Fruit fly (Drosophila melanogaster) whole organism, embryonic: ENCODE data around the gene CG11980.

Source experiments
- B-H1 ChIP-seq: fragments of 200-800 bp; sonication (Bioruptor generic); IDR thresholded peaks from 3 replicates; pipeline ENCODE4 v1.3.6; 2022; ENCODE audit warnings: missing biosample characterization, missing genetic modification characterization
- Blimp-1 ChIP-seq: fragments of 200-800 bp; sonication (Bioruptor generic); optimal IDR thresholded peaks from 3 replicates; lab custom pipeline; 2018; ENCODE audit warnings: missing biosample characterization, missing genetic modification characterization, mild to moderate bottlenecking, moderate library complexity, missing genetic modification reagents
- CG10462 ChIP-seq: fragments of 200-800 bp; sonication (Bioruptor generic); optimal IDR thresholded peaks from 2 replicates; lab custom pipeline; 2016; ENCODE audit warnings: missing biosample characterization, missing genetic modification characterization
- CG11560 ChIP-seq: fragments of 200-800 bp; sonication (Bioruptor generic); IDR thresholded peaks from 3 replicates; pipeline ENCODE4 v1.3.6; 2022; ENCODE audit warnings: missing biosample characterization, missing genetic modification characterization
- CG1233 ChIP-seq: fragments of 200-800 bp; sonication (Bioruptor generic); optimal IDR thresholded peaks from 4 replicates; lab custom pipeline; 2018; ENCODE audit warnings: missing biosample characterization, mild to moderate bottlenecking, missing genetic modification characterization
- CG14014 ChIP-seq: fragments of 200-800 bp; sonication (Bioruptor generic); IDR thresholded peaks from 2 replicates; pipeline ENCODE4 v1.3.6; 2022; ENCODE audit warnings: missing biosample characterization, missing genetic modification characterization
- CG1647 ChIP-seq: fragments of 200-800 bp; sonication (Bioruptor generic); optimal IDR thresholded peaks from 3 replicates; lab custom pipeline; 2016; ENCODE audit warnings: missing biosample characterization, missing genetic modification characterization
- CG16863 ChIP-seq: fragments of 200-800 bp; sonication (Bioruptor generic); optimal IDR thresholded peaks from 3 replicates; lab custom pipeline; 2016; ENCODE audit warnings: missing biosample characterization, missing genetic modification characterization
- CG17612 ChIP-seq: fragments of 200-800 bp; sonication (Bioruptor generic); IDR thresholded peaks from 2 replicates; pipeline ENCODE4 v1.3.6; 2022; ENCODE audit warnings: missing biosample characterization, missing genetic modification characterization
- CG1792 ChIP-seq: fragments of 200-800 bp; sonication (Bioruptor generic); optimal IDR thresholded peaks from 2 replicates; lab custom pipeline; 2016; ENCODE audit warnings: missing biosample characterization, missing genetic modification characterization
- CG2678 ChIP-seq: fragments of 200-800 bp; sonication (Bioruptor generic); optimal IDR thresholded peaks from 3 replicates; lab custom pipeline; 2019; ENCODE audit warnings: missing biosample characterization, mild to moderate bottlenecking, missing genetic modification characterization, moderate library complexity
- CG43689 ChIP-seq: fragments of 200-800 bp; sonication (Bioruptor generic); IDR thresholded peaks from 2 replicates; pipeline ENCODE4 v1.3.6; 2022; ENCODE audit warnings: missing biosample characterization, missing genetic modification characterization
- CG7928 ChIP-seq: fragments of 200-800 bp; sonication (Bioruptor generic); optimal IDR thresholded peaks from 2 replicates; lab custom pipeline; 2017; ENCODE audit warnings: missing biosample characterization, mild to moderate bottlenecking, missing genetic modification characterization
- CG7987 ChIP-seq: fragments of 200-800 bp; sonication (Bioruptor generic); optimal IDR thresholded peaks from 2 replicates; lab custom pipeline; 2018; ENCODE audit warnings: missing biosample characterization, mild to moderate bottlenecking, missing genetic modification characterization, moderate library complexity
- CG8388 ChIP-seq: fragments of 200-800 bp; sonication (Bioruptor generic); optimal IDR thresholded peaks from 2 replicates; lab custom pipeline; 2019; ENCODE audit warnings: missing biosample characterization, mild to moderate bottlenecking, missing genetic modification characterization, moderate library complexity
- CG9437 ChIP-seq: fragments of 200-800 bp; sonication (Bioruptor generic); optimal IDR thresholded peaks from 2 replicates; lab custom pipeline; 2018; ENCODE audit warnings: missing biosample characterization, mild to moderate bottlenecking, missing genetic modification characterization
- Camta ChIP-seq: fragments of 200-800 bp; sonication (Bioruptor generic); optimal IDR thresholded peaks from 2 replicates; lab custom pipeline; 2016; ENCODE audit warnings: missing biosample characterization, missing genetic modification characterization
- Chrac-16 ChIP-seq: fragments of 200-800 bp; sonication (Bioruptor generic); optimal IDR thresholded peaks from 3 replicates; lab custom pipeline; 2016; ENCODE audit warnings: missing biosample characterization, missing genetic modification characterization
- CrebB ChIP-seq: fragments of 200-800 bp; sonication (Bioruptor generic); optimal IDR thresholded peaks from 3 replicates; lab custom pipeline; 2018; ENCODE audit warnings: missing biosample characterization, mild to moderate bottlenecking, missing genetic modification characterization
- D19A ChIP-seq: fragments of 200-800 bp; optimal IDR thresholded peaks from 3 replicates; lab custom pipeline; 2019; ENCODE audit warnings: missing biosample characterization, mild to moderate bottlenecking, missing genetic modification characterization, moderate library complexity
- Dfd ChIP-seq, 2 experiments: fragments of >200 bp; optimal IDR thresholded peaks; 2 replicates each; lab custom pipeline; 2017; ENCODE audit warnings: missing biosample characterization in 2 of 2, missing genetic modification characterization in 2 of 2
- HLH54F ChIP-seq: fragments of 200-800 bp; sonication (Bioruptor generic); optimal IDR thresholded peaks from 3 replicates; lab custom pipeline; 2016; ENCODE audit warnings: missing biosample characterization, missing genetic modification characterization
- Kr ChIP-seq: fragments of 200-800 bp; sonication (Bioruptor generic); optimal IDR thresholded peaks from 2 replicates; lab custom pipeline; 2017; ENCODE audit warnings: missing biosample characterization, mild to moderate bottlenecking, missing genetic modification characterization
- Mad ChIP-seq: fragments of 200-800 bp; sonication (Bioruptor generic); optimal IDR thresholded peaks from 2 replicates; lab custom pipeline; 2016; ENCODE audit warnings: missing biosample characterization, missing genetic modification characterization
- PHDP ChIP-seq: fragments of 200-800 bp; sonication (Bioruptor generic); optimal IDR thresholded peaks from 3 replicates; lab custom pipeline; 2018; ENCODE audit warnings: missing biosample characterization, mild to moderate bottlenecking, missing genetic modification characterization, moderate library complexity
- Side ChIP-seq: fragments of 200-800 bp; sonication (Bioruptor generic); optimal IDR thresholded peaks from 2 replicates; lab custom pipeline; 2016; ENCODE audit warnings: missing biosample characterization, missing genetic modification characterization
- Ssrp ChIP-seq: fragments of 200-800 bp; sonication (Bioruptor generic); optimal IDR thresholded peaks from 2 replicates; lab custom pipeline; 2018; ENCODE audit warnings: missing biosample characterization, mild to moderate bottlenecking, missing genetic modification characterization, moderate library complexity
- Usf ChIP-seq: fragments of 200-800 bp; sonication (Bioruptor generic); optimal IDR thresholded peaks from 2 replicates; lab custom pipeline; 2017; ENCODE audit warnings: missing genotype, missing biosample characterization, missing genetic modification characterization
- Xrp1 ChIP-seq: fragments of 200-800 bp; sonication (Bioruptor generic); IDR thresholded peaks from 2 replicates; pipeline ENCODE4 v1.3.6; 2022; ENCODE audit warnings: missing biosample characterization, missing genetic modification characterization
- ara ChIP-seq: fragments of 200-800 bp; sonication (Bioruptor generic); IDR thresholded peaks from 2 replicates; pipeline ENCODE4 v1.3.6; 2022; ENCODE audit warnings: missing biosample characterization, missing genetic modification characterization
- bsh ChIP-seq, 2 experiments: fragments of 200-800 bp; sonication (Bioruptor generic); optimal IDR thresholded peaks; 2 replicates each; lab custom pipeline; 2017 to 2018; ENCODE audit warnings: mild to moderate bottlenecking in 2 of 2, missing biosample characterization in 2 of 2, missing genetic modification characterization in 2 of 2, moderate library complexity in 1 of 2
- chn ChIP-seq: fragments of 200-800 bp; sonication (Bioruptor generic); optimal IDR thresholded peaks from 2 replicates; lab custom pipeline; 2016; ENCODE audit warnings: missing biosample characterization, missing genetic modification characterization
- ci ChIP-seq: fragments of 200-800 bp; sonication (Bioruptor generic); IDR thresholded peaks from 3 replicates; pipeline ENCODE4 v1.3.6; 2022; ENCODE audit warnings: missing biosample characterization, missing genetic modification characterization
- corto ChIP-seq: fragments of 200-800 bp; sonication (Bioruptor generic); optimal IDR thresholded peaks from 2 replicates; lab custom pipeline; 2016; ENCODE audit warnings: missing biosample characterization, mild to moderate bottlenecking, missing genetic modification characterization, moderate library complexity
- eyg ChIP-seq: fragments of 200-800 bp; sonication (Bioruptor generic); optimal IDR thresholded peaks from 3 replicates; lab custom pipeline; 2016; ENCODE audit warnings: missing biosample characterization, missing genetic modification characterization
- jigr1 ChIP-seq: fragments of 200-800 bp; sonication (Bioruptor generic); IDR thresholded peaks from 3 replicates; pipeline ENCODE4 v1.3.6; 2022; ENCODE audit warnings: missing biosample characterization, missing genetic modification characterization
- kah ChIP-seq: fragments of 200-800 bp; sonication (Bioruptor generic); optimal IDR thresholded peaks from 2 replicates; lab custom pipeline; 2018; ENCODE audit warnings: missing biosample characterization, mild to moderate bottlenecking, missing genetic modification characterization
- lab ChIP-seq: fragments of 200-800 bp; sonication (Bioruptor generic); optimal IDR thresholded peaks from 3 replicates; lab custom pipeline; 2017; ENCODE audit warnings: missing biosample characterization, missing genetic modification characterization, mild to moderate bottlenecking, moderate library complexity, missing genetic modification reagents
- odd ChIP-seq: fragments of 200-800 bp; sonication (Bioruptor generic); optimal IDR thresholded peaks from 2 replicates; lab custom pipeline; 2017; ENCODE audit warnings: missing biosample characterization, mild to moderate bottlenecking, missing genetic modification characterization
- pfk ChIP-seq: fragments of 200-800 bp; sonication (Bioruptor generic); optimal IDR thresholded peaks from 2 replicates; lab custom pipeline; 2018; ENCODE audit warnings: missing biosample characterization, mild to moderate bottlenecking, missing genetic modification characterization, moderate library complexity
- ranshi ChIP-seq: fragments of 200-800 bp; sonication (Bioruptor generic); IDR thresholded peaks from 2 replicates; pipeline ENCODE4 v1.3.6; 2022; ENCODE audit warnings: missing biosample characterization, missing genetic modification characterization
- run ChIP-seq: fragments of 200-800 bp; sonication (Bioruptor generic); optimal IDR thresholded peaks from 3 replicates; lab custom pipeline; 2018; ENCODE audit warnings: missing biosample characterization, mild to moderate bottlenecking, missing genetic modification characterization
- sim ChIP-seq: fragments of 200-800 bp; sonication (Bioruptor generic); IDR thresholded peaks from 2 replicates; pipeline ENCODE4 v1.3.6; 2022; ENCODE audit warnings: missing biosample characterization, missing genetic modification characterization
- sisA ChIP-seq: fragments of 200-800 bp; sonication (Bioruptor generic); IDR thresholded peaks from 2 replicates; pipeline ENCODE4 v1.3.6; 2022; ENCODE audit warnings: missing biosample characterization, missing genetic modification characterization
- ssp ChIP-seq: fragments of 200-800 bp; sonication (Bioruptor generic); IDR thresholded peaks from 2 replicates; pipeline ENCODE4 v1.3.6; 2022; ENCODE audit warnings: missing biosample characterization, missing genetic modification characterization
- tin ChIP-seq: fragments of 200-800 bp; sonication (Bioruptor generic); optimal IDR thresholded peaks from 3 replicates; lab custom pipeline; 2016; ENCODE audit warnings: missing biosample characterization, missing genetic modification characterization
- tll ChIP-seq, 2 experiments: fragments of 200-800 bp in 1 of 2; fragments of >200 bp in 1 of 2; sonication (Bioruptor generic) in 1 of 2; optimal IDR thresholded peaks; 2 replicates each; lab custom pipeline; 2017 to 2019; ENCODE audit warnings: missing biosample characterization in 2 of 2, missing genetic modification characterization in 2 of 2, mild to moderate bottlenecking in 1 of 2, moderate library complexity in 1 of 2
- zf30C ChIP-seq: fragments of 200-800 bp; sonication (Bioruptor generic); optimal IDR thresholded peaks from 3 replicates; lab custom pipeline; 2018; ENCODE audit warnings: missing biosample characterization, mild to moderate bottlenecking, missing genetic modification characterization
- zfh1 ChIP-seq: fragments of 200-800 bp; sonication (Bioruptor generic); IDR thresholded peaks from 3 replicates; pipeline ENCODE4 v1.3.6; 2022; ENCODE audit warnings: missing biosample characterization, missing genetic modification characterization

The CG11980 gene

DNA sequence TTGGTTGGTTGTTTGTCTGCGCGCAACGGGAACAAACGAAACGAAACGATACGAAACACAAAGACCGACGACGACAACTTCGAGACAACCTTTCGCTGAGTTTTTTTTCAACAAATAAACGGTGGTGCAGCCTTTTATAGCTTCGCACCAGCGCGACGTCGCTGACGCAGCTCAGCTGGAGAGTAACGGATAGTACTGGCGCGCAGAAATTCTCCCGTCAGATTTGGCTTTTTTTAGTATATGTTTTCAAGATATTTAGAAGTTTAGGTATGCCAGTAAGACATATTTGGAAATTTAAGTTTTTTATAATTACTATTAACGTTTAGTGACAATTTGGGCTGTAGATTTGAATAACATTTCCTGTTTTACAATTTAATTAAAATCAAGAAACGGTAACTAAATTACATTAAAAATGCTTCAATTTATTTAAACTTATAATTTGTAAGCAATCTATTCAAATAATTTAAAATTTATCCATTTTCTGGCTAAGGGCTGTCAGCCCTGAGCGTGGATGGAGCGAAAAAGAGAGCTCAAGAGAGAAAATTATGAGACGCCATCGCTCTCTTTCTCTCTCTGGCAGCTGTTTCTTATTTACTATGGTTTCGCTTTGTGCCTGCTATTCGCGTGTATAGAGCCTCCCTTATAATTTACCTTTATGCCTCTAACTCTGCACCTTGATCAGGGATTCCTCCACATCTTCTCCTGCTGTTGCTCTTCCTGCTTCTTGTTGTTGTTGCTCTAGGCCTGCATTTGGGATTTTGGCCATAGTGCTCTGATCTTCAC, 30.0 kb downstream of the CG11980 start (continued):
- TF ChIP-seq lab (peak; percentile 88), CG9437 (GFP tag; lab: Kevin White, UChicago) (peak; percentile 82), Camta (GFP tag; lab: Kevin White, UChicago) (peak; percentile 49), CG11560 (tag; lab: Robert Waterston, UW) (no peak), PHDP (tag; lab: Kevin White, UChicago) (peak; percentile 88), CG1233 (GFP tag; lab: Kevin White, UChicago) (peak; percentile 88), odd (GFP tag; lab: Kevin White, UChicago) (peak; percentile 89), tin (peak; percentile 70), B-H1 (GFP tag; lab: Robert Waterston, UW) (no peak), CG10462 (GFP tag; lab: Kevin White, UChicago) (peak; percentile 43), bsh (GFP tag; optimal IDR thresholded peaks at IDR 0.05; lab: Kevin White, UChicago) (peak; percentile 60 to 75), eyg (GFP tag; lab: Kevin White, UChicago) (no peak), jigr1 (GFP tag; lab: Robert Waterston, UW) (peak; percentile 40; the same call in 1 of the 3 replicates), Kr (peak; percentile 50), Side (GFP tag; lab: Kevin White, UChicago) (peak; percentile 45), corto (GFP tag; lab: Kevin White, UChicago) (peak; percentile 55), sim (GFP tag; lab: Robert Waterston, UW) (0 out of 2 replicates have a peak, but pooled peaks have one; percentile 28), Dfd (GFP tag; optimal IDR thresholded peaks at IDR 0.05; lab: Kevin White, UChicago) (no peak), zf30C (GFP tag; lab: Kevin White, UChicago) (no peak), zfh1 (GFP tag; lab: Robert Waterston, UW) (peak; percentile 57), ci (GFP tag; lab: Robert Waterston, UW) (peak; percentile 54; the same call in 1 of the 3 replicates), CG16863 (GFP tag; lab: Kevin White, UChicago) (peak; percentile 25), ranshi (GFP tag; lab: Robert Waterston, UW) (no peak; the same call in 1 of the 2 replicates), CG7987 (GFP tag; lab: Kevin White, UChicago) (no peak), CG8388 (GFP tag; lab: Kevin White, UChicago) (peak; percentile 85), Xrp1 (peak; percentile 76), run (tag; lab: Kevin White, UChicago) (peak; percentile 76), Ssrp (tag; lab: Kevin White, UChicago) (peak; percentile 83), CG1792 (GFP tag; lab: Kevin White, UChicago) (no peak), CG43689 (GFP tag; lab: Robert Waterston, UW) (no peak), CG14014 (GFP tag; lab: Robert Waterston, UW) (peak; percentile 51; the same call in 1 of the 2 replicates), ara (GFP tag; lab: Robert Waterston, UW) (0 out of 2 replicates have a peak, but pooled peaks have one; percentile 43), CG1647 (GFP tag; lab: Kevin White, UChicago) (no peak), chn (peak; percentile 41), CrebB (tag; lab: Kevin White, UChicago) (peak; percentile 40), kah (GFP tag; lab: Kevin White, UChicago) (peak; percentile 72), Blimp-1 (peak; percentile 73), Usf (GFP tag; lab: Kevin White, UChicago) (peak; percentile 62), ssp (GFP tag; lab: Robert Waterston, UW) (no peak), Mad (GFP tag; lab: Kevin White, UChicago) (peak; percentile 50), sisA (no peak), CG7928 (GFP tag; lab: Kevin White, UChicago) (peak; percentile 68), pfk (GFP tag; lab: Kevin White, UChicago) (peak; percentile 97), CG17612 (GFP tag; lab: Robert Waterston, UW) (no peak), tll (GFP tag; optimal IDR thresholded peaks at IDR 0.05; lab: Kevin White, UChicago) (no peak), HLH54F (GFP tag; lab: Kevin White, UChicago) (peak; percentile 51), D19A (tag; lab: Kevin White, UChicago) (peak; percentile 87), CG2678 (tag; lab: Kevin White, UChicago) (peak; percentile 94), Chrac-16 (GFP tag; lab: Kevin White, UChicago) (peak; percentile 67)
